Fruit fly (Drosophila melanogaster) whole organism, embryonic: ENCODE data around the gene RpL37-1.

ENCODE experiments used
- BEAF-32 ChIP-seq: fragments of 200-800 bp; sonication (Bioruptor generic); optimal IDR thresholded peaks from 3 replicates; lab custom pipeline; 2017; ENCODE audit warnings: missing biosample characterization, missing genetic modification characterization, mild to moderate bottlenecking, moderate library complexity, missing genetic modification reagents
- CG10979 ChIP-seq: fragments of 200-800 bp; sonication (Bioruptor generic); optimal IDR thresholded peaks from 2 replicates; lab custom pipeline; 2018; ENCODE audit warnings: missing biosample characterization, mild to moderate bottlenecking, missing genetic modification characterization, moderate library complexity
- CG11695 ChIP-seq: fragments of 200-800 bp; sonication (Bioruptor generic); IDR thresholded peaks from 3 replicates; pipeline ENCODE4 v1.3.6; 2022; ENCODE audit warnings: missing biosample characterization, missing genetic modification characterization
- CG13775 ChIP-seq: fragments of 200-800 bp; sonication (Bioruptor generic); optimal IDR thresholded peaks from 3 replicates; lab custom pipeline; 2017; ENCODE audit warnings: missing biosample characterization, mild to moderate bottlenecking, missing genetic modification characterization
- CG17186 ChIP-seq: fragments of 200-800 bp; sonication (Bioruptor generic); optimal IDR thresholded peaks from 3 replicates; lab custom pipeline; 2017; ENCODE audit warnings: missing biosample characterization, missing genetic modification reagents, missing genetic modification characterization
- CG17912 ChIP-seq: fragments of 200-800 bp; sonication (Bioruptor generic); optimal IDR thresholded peaks from 2 replicates; lab custom pipeline; 2018; ENCODE audit warnings: missing biosample characterization, mild to moderate bottlenecking, missing genetic modification characterization
- CG2116 ChIP-seq: fragments of 200-800 bp; sonication (Bioruptor generic); optimal IDR thresholded peaks from 3 replicates; lab custom pipeline; 2018; ENCODE audit warnings: missing biosample characterization, mild to moderate bottlenecking, missing genetic modification characterization
- CG3065 ChIP-seq: fragments of 200-800 bp; sonication (Bioruptor generic); optimal IDR thresholded peaks from 2 replicates; lab custom pipeline; 2016; ENCODE audit warnings: missing biosample characterization, missing genetic modification characterization
- CG3995 ChIP-seq: fragments of 200-800 bp; sonication (Bioruptor generic); optimal IDR thresholded peaks from 3 replicates; lab custom pipeline; 2016; ENCODE audit warnings: missing biosample characterization, missing genetic modification characterization
- CG4328 ChIP-seq: fragments of 200-800 bp; sonication (Bioruptor generic); optimal IDR thresholded peaks from 3 replicates; lab custom pipeline; 2017; ENCODE audit warnings: missing biosample characterization, missing genetic modification reagents, missing genetic modification characterization
- Dbx ChIP-seq: fragments of 200-800 bp; sonication (Bioruptor generic); IDR thresholded peaks from 3 replicates; pipeline ENCODE4 v1.3.6; 2022; ENCODE audit warnings: missing biosample characterization, missing genetic modification characterization
- Doc3 ChIP-seq: fragments of 200-800 bp; sonication (Bioruptor generic); IDR thresholded peaks from 3 replicates; pipeline ENCODE4 v1.3.6; 2022; ENCODE audit warnings: missing biosample characterization, missing genetic modification characterization; ENCODE audit not compliant: partially characterized antibody
- Dref ChIP-seq: fragments of 200-800 bp; sonication (Bioruptor generic); IDR thresholded peaks from 2 replicates; pipeline ENCODE4 v1.3.6; 2022; ENCODE audit warnings: missing biosample characterization, missing genetic modification characterization
- ERR ChIP-seq: fragments of 200-800 bp; sonication (Bioruptor generic); optimal IDR thresholded peaks from 2 replicates; lab custom pipeline; 2016; ENCODE audit warnings: missing biosample characterization, missing genetic modification characterization
- Kr ChIP-seq: fragments of 200-800 bp; sonication (Bioruptor generic); optimal IDR thresholded peaks from 2 replicates; lab custom pipeline; 2017; ENCODE audit warnings: missing biosample characterization, mild to moderate bottlenecking, missing genetic modification characterization
- Mes4 ChIP-seq: fragments of 200-800 bp; sonication (Bioruptor generic); optimal IDR thresholded peaks from 2 replicates; lab custom pipeline; 2016; ENCODE audit warnings: missing biosample characterization, missing genetic modification characterization
- NK7.1 ChIP-seq: fragments of 200-800 bp; sonication (Bioruptor generic); optimal IDR thresholded peaks from 3 replicates; lab custom pipeline; 2016; ENCODE audit warnings: missing biosample characterization, missing genetic modification characterization
- Sry-δ ChIP-seq: fragments of 200-800 bp; sonication (Bioruptor generic); optimal IDR thresholded peaks from 2 replicates; lab custom pipeline; 2016; ENCODE audit warnings: missing biosample characterization, missing genetic modification characterization
- Stat92E ChIP-seq, 3 experiments: fragments of >200 bp in 2 of 3; fragments of 200-800 bp in 1 of 3; sonication (Bioruptor generic) in 1 of 3; optimal IDR thresholded peaks; 2 replicates each; lab custom pipeline; 2017 to 2019; ENCODE audit warnings: missing biosample characterization in 3 of 3, missing genetic modification characterization in 3 of 3, mild to moderate bottlenecking in 1 of 3, moderate library complexity in 1 of 3
- ac ChIP-seq: fragments of 200-800 bp; sonication (Bioruptor generic); optimal IDR thresholded peaks from 3 replicates; lab custom pipeline; 2017; ENCODE audit warnings: missing biosample characterization, mild to moderate bottlenecking, missing genetic modification characterization
- bsh ChIP-seq, 2 experiments: fragments of 200-800 bp; sonication (Bioruptor generic); optimal IDR thresholded peaks; 2 replicates each; lab custom pipeline; 2017 to 2018; ENCODE audit warnings: mild to moderate bottlenecking in 2 of 2, missing biosample characterization in 2 of 2, missing genetic modification characterization in 2 of 2, moderate library complexity in 1 of 2
- cg ChIP-seq: fragments of 200-800 bp; sonication (Bioruptor generic); optimal IDR thresholded peaks from 3 replicates; lab custom pipeline; 2019; ENCODE audit warnings: missing biosample characterization, mild to moderate bottlenecking, missing genetic modification characterization, moderate library complexity
- ci ChIP-seq: fragments of 200-800 bp; sonication (Bioruptor generic); IDR thresholded peaks from 3 replicates; pipeline ENCODE4 v1.3.6; 2022; ENCODE audit warnings: missing biosample characterization, missing genetic modification characterization
- esg ChIP-seq: fragments of 200-800 bp; sonication (Bioruptor generic); conservative IDR thresholded peaks from 2 replicates; pipeline ENCODE4 v1.3.6; 2022; ENCODE audit warnings: missing biosample characterization, missing genetic modification characterization
- fd64A ChIP-seq: fragments of 200-800 bp; sonication (Bioruptor generic); optimal IDR thresholded peaks from 3 replicates; lab custom pipeline; 2018; ENCODE audit warnings: missing biosample characterization, mild to moderate bottlenecking, missing genetic modification characterization
- fu2 ChIP-seq: fragments of 200-800 bp; sonication (Bioruptor generic); optimal IDR thresholded peaks from 2 replicates; lab custom pipeline; 2016; ENCODE audit warnings: missing biosample characterization, missing genetic modification characterization
- hkb ChIP-seq, 2 experiments: fragments of 200-800 bp in 1 of 2; fragments of >200 bp in 1 of 2; sonication (Bioruptor generic) in 1 of 2; IDR thresholded peaks in 1 of 2; optimal IDR thresholded peaks in 1 of 2; 2 replicates each; pipeline versions ENCODE4 v1.3.6 to Lab custom; 2017 to 2022; ENCODE audit warnings: missing biosample characterization in 1 of 2, missing genetic modification characterization in 1 of 2
- jigr1 ChIP-seq: fragments of 200-800 bp; sonication (Bioruptor generic); IDR thresholded peaks from 3 replicates; pipeline ENCODE4 v1.3.6; 2022; ENCODE audit warnings: missing biosample characterization, missing genetic modification characterization
- jing ChIP-seq: fragments of 200-800 bp; sonication (Bioruptor generic); optimal IDR thresholded peaks from 2 replicates; lab custom pipeline; 2018; ENCODE audit warnings: missing biosample characterization, mild to moderate bottlenecking, missing genetic modification characterization
- ken ChIP-seq: fragments of 200-800 bp; sonication (Bioruptor generic); IDR thresholded peaks from 3 replicates; pipeline ENCODE4 v1.3.6; 2022; ENCODE audit warnings: missing biosample characterization, missing genetic modification characterization
- lbe ChIP-seq: fragments of 200-800 bp; sonication (Bioruptor generic); optimal IDR thresholded peaks from 2 replicates; lab custom pipeline; 2016; ENCODE audit warnings: missing biosample characterization, mild to moderate bottlenecking, missing genetic modification characterization
- lola ChIP-seq, 3 experiments: fragments of >200 bp in 2 of 3; fragments of 200-800 bp in 1 of 3; sonication (Bioruptor generic) in 1 of 3; optimal IDR thresholded peaks; 2 replicates each; lab custom pipeline; 2017 to 2019; ENCODE audit warnings: missing biosample characterization in 3 of 3, missing genetic modification characterization in 3 of 3, mild to moderate bottlenecking in 1 of 3, moderate library complexity in 1 of 3
- nom ChIP-seq: fragments of 200-800 bp; sonication (Bioruptor generic); optimal IDR thresholded peaks from 2 replicates; lab custom pipeline; 2017; ENCODE audit warnings: missing biosample characterization, missing genetic modification characterization, mild to moderate bottlenecking, moderate library complexity, missing genetic modification reagents
- otp ChIP-seq: fragments of 200-800 bp; sonication (Bioruptor generic); IDR thresholded peaks from 3 replicates; pipeline ENCODE4, ENCODE4 v1.3.6; 2022; ENCODE audit warnings: missing biosample characterization, missing genetic modification characterization
- pan ChIP-seq, 4 experiments: fragments of >200 bp in 3 of 4; fragments of 200-800 bp in 1 of 4; sonication (Bioruptor generic) in 1 of 4; optimal IDR thresholded peaks in 3 of 4; IDR thresholded peaks in 1 of 4; 2 replicates each; pipeline versions ENCODE4 v1.3.6 to Lab custom; 2017 to 2022; ENCODE audit warnings: missing biosample characterization in 2 of 4, missing genetic modification characterization in 2 of 4, mixed read lengths in 1 of 4
- pita ChIP-seq: fragments of 200-800 bp; sonication (Bioruptor generic); optimal IDR thresholded peaks from 2 replicates; lab custom pipeline; 2017; ENCODE audit warnings: missing biosample characterization, mild to moderate bottlenecking, missing genetic modification characterization
- pzg ChIP-seq: fragments of 200-800 bp; sonication (Bioruptor generic); optimal IDR thresholded peaks from 3 replicates; lab custom pipeline; 2018; ENCODE audit warnings: missing biosample characterization, mild to moderate bottlenecking, missing genetic modification characterization, moderate library complexity
- rib ChIP-seq: fragments of 200-800 bp; sonication (Bioruptor generic); IDR thresholded peaks from 2 replicates; pipeline ENCODE4 v1.3.6; 2022; ENCODE audit warnings: missing biosample characterization, missing genetic modification characterization
- ro ChIP-seq: fragments of 200-800 bp; sonication (Bioruptor generic); IDR thresholded peaks from 2 replicates; pipeline ENCODE4 v1.3.6; 2022; ENCODE audit warnings: missing biosample characterization, missing genetic modification characterization
- scrt ChIP-seq: fragments of 200-800 bp; sonication (Bioruptor generic); optimal IDR thresholded peaks from 2 replicates; lab custom pipeline; 2018; ENCODE audit warnings: missing biosample characterization, mild to moderate bottlenecking, missing genetic modification characterization, moderate library complexity
- sens-2 ChIP-seq: fragments of 200-800 bp; sonication (Bioruptor generic); IDR thresholded peaks from 2 replicates; pipeline ENCODE4 v1.3.6; 2022; ENCODE audit warnings: missing biosample characterization, missing genetic modification characterization
- slou ChIP-seq: fragments of 200-800 bp; sonication (Bioruptor generic); optimal IDR thresholded peaks from 3 replicates; lab custom pipeline; 2016; ENCODE audit warnings: missing biosample characterization, missing genetic modification characterization
- sna ChIP-seq: fragments of 200-800 bp; sonication (Bioruptor generic); IDR thresholded peaks from 2 replicates; pipeline ENCODE4 v1.3.6; 2022; ENCODE audit warnings: missing biosample characterization, missing genetic modification characterization; ENCODE audit not compliant: partially characterized antibody
- sug ChIP-seq: fragments of 200-800 bp; optimal IDR thresholded peaks from 2 replicates; lab custom pipeline; 2019; ENCODE audit warnings: missing biosample characterization, mild to moderate bottlenecking, missing genetic modification characterization, moderate library complexity
- twi ChIP-seq: fragments of 200-800 bp; optimal IDR thresholded peaks from 2 replicates; lab custom pipeline; 2019; ENCODE audit warnings: missing biosample characterization, mild to moderate bottlenecking, missing genetic modification characterization, moderate library complexity
- vfl ChIP-seq: fragments of 200-800 bp; sonication (Bioruptor generic); optimal IDR thresholded peaks from 2 replicates; lab custom pipeline; 2016; ENCODE audit warnings: missing biosample characterization, missing genetic modification characterization

The RpL37-1 gene

DNA sequence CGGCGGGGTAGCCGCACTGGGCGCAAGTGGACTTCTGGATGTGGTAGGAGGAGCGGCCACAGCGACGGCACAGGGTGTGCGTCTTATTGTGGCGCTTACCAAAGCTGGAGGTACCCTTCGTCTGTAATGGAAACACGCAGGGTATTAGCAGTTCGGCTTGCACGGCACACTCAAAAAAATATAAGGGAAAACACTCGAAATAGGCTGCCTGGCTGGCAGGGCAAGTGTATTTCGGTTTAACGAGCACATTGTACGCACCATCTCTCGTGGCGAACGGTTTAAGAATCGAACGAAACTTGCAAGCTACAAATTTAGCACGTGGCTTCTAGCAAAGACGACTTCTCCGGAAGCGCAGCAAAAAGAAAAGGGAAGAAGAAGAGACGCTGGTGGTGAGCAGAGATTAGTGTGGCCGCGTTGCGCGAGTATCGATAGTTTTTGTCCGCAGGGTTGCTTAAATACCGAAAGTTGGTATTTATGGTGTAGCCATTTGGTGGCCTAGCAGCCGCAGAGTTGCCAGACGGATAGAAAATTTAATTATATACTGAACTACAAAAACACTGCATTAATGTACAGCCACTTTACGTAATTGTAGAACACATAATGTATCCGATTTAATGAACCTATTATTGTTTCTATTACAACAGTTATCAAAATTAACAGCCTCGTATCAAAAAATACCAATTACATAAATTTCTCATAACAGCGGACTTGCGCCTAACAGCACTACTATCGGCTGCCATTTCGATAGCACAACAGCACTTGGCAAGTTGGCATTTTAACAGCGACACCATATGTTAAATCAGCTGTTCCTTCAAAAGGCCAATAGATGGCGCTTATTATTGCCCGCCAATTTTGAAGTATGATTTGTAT is at the start of gene RpL37-1 (continued):
- peak in 1 of 3 experiments; percentile 41 for TF ChIP-seq lola (GFP tag; optimal IDR thresholded peaks at IDR 0.05; lab: Kevin White, UChicago)
- no peak for TF ChIP-seq esg
- TF ChIP-seq CG17912: peak; percentile 32
- TF ChIP-seq scrt: peak; percentile 70
- TF ChIP-seq bsh (GFP tag; optimal IDR thresholded peaks at IDR 0.05; lab: Kevin White, UChicago): peak in 1 of 2 experiments; percentile 37
- TF ChIP-seq ci (GFP tag; lab: Robert Waterston, UW): peak; percentile 92
- peak; percentile 33 for TF ChIP-seq slou
- peak; percentile 67; the same call in 2 of the 3 replicates for TF ChIP-seq Dbx (GFP tag; lab: Robert Waterston, UW)
- peak; percentile 50 for TF ChIP-seq hkb (optimal IDR thresholded peaks at IDR 0.05; lab: Kevin White, UChicago)
- peak; percentile 72 for TF ChIP-seq hkb (GFP tag; IDR thresholded peaks at IDR 0.05; lab: Robert Waterston, UW)
- TF ChIP-seq Stat92E (GFP tag; optimal IDR thresholded peaks at IDR 0.05; lab: Kevin White, UChicago): peak in 1 of 3 experiments; percentile 27
- no peak for TF ChIP-seq jing (GFP tag; lab: Kevin White, UChicago)
- peak; percentile 33 for TF ChIP-seq twi (tag; lab: Kevin White, UChicago)
- TF ChIP-seq pan (optimal IDR thresholded peaks at IDR 0.05; lab: Kevin White, UChicago): no peak
- TF ChIP-seq pan (GFP tag; optimal IDR thresholded peaks at IDR 0.05 in 1 of 2, IDR thresholded peaks at IDR 0.05 in 1 of 2): peak in 1 of 2 experiments; percentile 58
- TF ChIP-seq Doc3 (GFP tag; lab: Robert Waterston, UW): peak; percentile 52; the same call in 2 of the 3 replicates
- TF ChIP-seq CG17186 (GFP tag; lab: Kevin White, UChicago): peak; percentile 100
- peak; percentile 99 for TF ChIP-seq CG2116 (GFP tag; lab: Kevin White, UChicago)
- TF ChIP-seq Sry-δ: peak; percentile 97
- peak; percentile 58 for TF ChIP-seq nom
- TF ChIP-seq fu2 (GFP tag; lab: Kevin White, UChicago): peak; percentile 29
- TF ChIP-seq BEAF-32 (GFP tag; lab: Kevin White, UChicago): peak; percentile 96
- no peak for TF ChIP-seq vfl (GFP tag; lab: Kevin White, UChicago)
- TF ChIP-seq pita (GFP tag; lab: Kevin White, UChicago): no peak
- no peak for TF ChIP-seq jigr1 (GFP tag; lab: Robert Waterston, UW)
- TF ChIP-seq CG13775: peak; percentile 84
- TF ChIP-seq sens-2 (GFP tag; lab: Robert Waterston, UW): 0 out of 2 replicates have a peak, but pooled peaks have one; percentile 49
- no peak for TF ChIP-seq CG3065 (GFP tag; lab: Kevin White, UChicago)
- no peak for TF ChIP-seq CG11695 (GFP tag; lab: Robert Waterston, UW)
- TF ChIP-seq Kr: peak; percentile 4
- no peak for TF ChIP-seq cg (GFP tag; lab: Kevin White, UChicago)
- peak; percentile 39 for TF ChIP-seq CG10979 (tag; lab: Kevin White, UChicago)
- TF ChIP-seq sna (GFP tag; lab: Robert Waterston, UW): peak; percentile 51
- peak; percentile 62; the same call in 1 of the 3 replicates for TF ChIP-seq ken (GFP tag; lab: Robert Waterston, UW)
- TF ChIP-seq ac (GFP tag; lab: Kevin White, UChicago): peak; percentile 46
- TF ChIP-seq lbe (GFP tag; lab: Kevin White, UChicago): no peak
- no peak for TF ChIP-seq ro
- TF ChIP-seq rib (GFP tag; lab: Robert Waterston, UW): no peak
- TF ChIP-seq pzg: peak; percentile 94
- peak; percentile 20 for TF ChIP-seq fd64A (GFP tag; lab: Kevin White, UChicago)
- peak; percentile 54 for TF ChIP-seq sug (tag; lab: Kevin White, UChicago)
- peak; percentile 68; the same call in 2 of the 3 replicates for TF ChIP-seq otp
- peak; percentile 36 for TF ChIP-seq CG3995 (GFP tag; lab: Kevin White, UChicago)
- peak; percentile 42 for TF ChIP-seq ERR (GFP tag; lab: Kevin White, UChicago)
- TF ChIP-seq NK7.1 (GFP tag; lab: Kevin White, UChicago): no peak
- peak; percentile 57 for TF ChIP-seq CG4328 (GFP tag; lab: Kevin White, UChicago)
- peak; percentile 87 for TF ChIP-seq Dref (GFP tag; lab: Robert Waterston, UW)
- TF ChIP-seq Mes4 (GFP tag; lab: Kevin White, UChicago): peak; percentile 90
